Fruit fly (Drosophila melanogaster): Measurements from ENCODE around the gene alpha-Man-Ia.

DNA sequence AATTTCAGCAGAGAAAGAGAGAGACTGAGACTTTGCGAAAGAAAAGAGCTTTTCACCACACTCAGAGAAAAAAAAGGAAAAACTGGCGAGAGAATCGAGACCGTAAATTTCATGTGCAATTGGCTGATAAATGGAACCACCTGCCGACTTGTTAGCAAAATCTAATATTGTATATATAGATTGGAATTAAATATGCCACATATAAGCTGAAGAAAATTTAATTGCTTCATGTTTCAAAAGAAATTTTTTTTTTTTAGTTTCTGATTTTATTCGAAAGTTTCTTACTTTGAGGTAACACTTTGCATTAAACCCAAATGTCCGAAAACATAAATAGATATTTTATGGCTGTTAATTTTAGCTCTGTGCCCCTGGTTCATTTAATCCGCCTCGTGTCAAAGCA lies 81.0 kb downstream of the alpha-Man-Ia start:
- TF ChIP-seq CG8478 (optimal IDR thresholded peaks at IDR 0.05) (no peak), CTCF (optimal IDR thresholded peaks at IDR 0.05) (no peak)
